Worm (Caenorhabditis elegans): ENCODE results near the gene aagr-2.

aagr-2 gene

DNA sequence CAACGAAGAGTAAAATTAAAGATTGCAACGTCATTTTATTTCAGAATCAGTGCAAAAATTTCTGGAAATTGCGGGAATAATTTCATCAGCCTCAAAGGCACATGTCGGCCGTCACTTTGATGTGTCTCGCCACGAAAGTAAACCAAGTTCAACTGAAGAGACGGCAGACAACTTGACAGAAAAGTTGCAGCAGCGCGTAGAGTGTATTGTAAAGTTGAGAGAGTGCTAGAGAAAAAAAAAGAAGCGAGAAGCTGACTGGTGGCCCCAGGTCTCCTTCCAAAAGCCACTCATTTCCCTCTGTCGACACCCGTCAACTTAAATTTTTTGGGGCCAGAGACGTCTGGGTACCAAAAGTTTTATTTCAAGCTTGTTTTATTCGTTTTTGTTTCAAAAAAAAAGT, 20.8 kb downstream of the aagr-2 start:
- TF ChIP-seq lsy-27 (tag; optimal IDR thresholded peaks at IDR 0.05; ENCODE audit: borderline replicate concordance, insufficient read depth), result peak; percentile 60
- peak; percentile 37 for TF ChIP-seq pha-4 (tag; optimal IDR thresholded peaks at IDR 0.05)
- TF ChIP-seq ztf-18 (tag; optimal IDR thresholded peaks at IDR 0.05), result peak; percentile 17
- TF ChIP-seq F33H1.4 (GFP tag; IDR thresholded peaks at IDR 0.05), result peak; percentile 84
- TF ChIP-seq snpc-3.4 (tag; optimal IDR thresholded peaks at IDR 0.05), result peak; percentile 60
- TF ChIP-seq dpl-1 (GFP tag; optimal IDR thresholded peaks at IDR 0.05), result peak; percentile 31
- TF ChIP-seq ztf-25 (GFP tag; IDR thresholded peaks at IDR 0.05), result no peak
- TF ChIP-seq ztf-3 (GFP tag; optimal IDR thresholded peaks at IDR 0.05), result no peak
- no peak for TF ChIP-seq B0035.1 (tag; optimal IDR thresholded peaks at IDR 0.05)
- TF ChIP-seq F52B5.7 (tag; optimal IDR thresholded peaks at IDR 0.05), result no peak
- no peak for TF ChIP-seq C17E4.6 (GFP tag; IDR thresholded peaks at IDR 0.05)
- no peak for TF ChIP-seq mes-4 (tag; optimal IDR thresholded peaks at IDR 0.05)
- TF ChIP-seq madf-3 (GFP tag; IDR thresholded peaks at IDR 0.05), result peak; percentile 29; the same call in 1 of the 2 replicates
- TF ChIP-seq lin-40 (tag; optimal IDR thresholded peaks at IDR 0.05), result peak; percentile 24
- no peak for TF ChIP-seq F22D6.2 (tag; optimal IDR thresholded peaks at IDR 0.05)
- TF ChIP-seq sptf-2 (GFP tag; optimal IDR thresholded peaks at IDR 0.05), result no peak
- TF ChIP-seq Y67H2A.10 (GFP tag; conservative IDR thresholded peaks at IDR 0.05), result 0 out of 2 replicates have a peak, but pooled peaks have one; percentile 49
- TF ChIP-seq lin-35 (GFP tag; optimal IDR thresholded peaks at IDR 0.05), result peak in 1 of 3 experiments; percentile 68
- peak; percentile 61 for TF ChIP-seq rcor-1 (GFP tag; IDR thresholded peaks at IDR 0.05)
- TF ChIP-seq ZK185.1 (tag; optimal IDR thresholded peaks at IDR 0.05; ENCODE audit: poor library complexity, severe bottlenecking), result peak; percentile 58
- peak; percentile 47 for TF ChIP-seq snpc-4 (GFP tag; optimal IDR thresholded peaks at IDR 0.05)
- peak; percentile 59 to 84 (median 65) for TF ChIP-seq snpc-4 (tag; optimal IDR thresholded peaks at IDR 0.05)
- TF ChIP-seq rpc-1 (optimal IDR thresholded peaks at IDR 0.05), result peak; percentile 36
- no peak for TF ChIP-seq rpc-1 (tag; optimal IDR thresholded peaks at IDR 0.05)
- 0 out of 2 replicates have a peak, but pooled peaks have one; percentile 10 for TF ChIP-seq lir-1 (GFP tag; conservative IDR thresholded peaks at IDR 0.05)
- peak; percentile 9 for TF ChIP-seq chd-7 (tag; optimal IDR thresholded peaks at IDR 0.05)
- peak; percentile 96 for TF ChIP-seq hsf-1 (GFP tag; IDR thresholded peaks at IDR 0.05)
- TF ChIP-seq F23B12.7 (tag; optimal IDR thresholded peaks at IDR 0.05; ENCODE audit: insufficient read depth), result peak; percentile 80
- TF ChIP-seq unc-130 (GFP tag; optimal IDR thresholded peaks at IDR 0.05), result no peak
- no peak for TF ChIP-seq him-1 (tag; optimal IDR thresholded peaks at IDR 0.05)
- TF ChIP-seq K12H6.12 (tag; optimal IDR thresholded peaks at IDR 0.05), result peak; percentile 7
- peak; percentile 29 for TF ChIP-seq unc-62 (GFP tag; optimal IDR thresholded peaks at IDR 0.05)
- TF ChIP-seq let-526 (GFP tag; IDR thresholded peaks at IDR 0.05), result peak; percentile 32; the same call in 1 of the 2 replicates
- peak; percentile 26 for TF ChIP-seq xnd-1 (tag; optimal IDR thresholded peaks at IDR 0.05)
- peak; percentile 39; the same call in 1 of the 2 replicates for TF ChIP-seq ceh-91 (GFP tag; IDR thresholded peaks at IDR 0.05)
- peak; percentile 94 for TF ChIP-seq hmg-1.2 (GFP tag; IDR thresholded peaks at IDR 0.05)
- peak; percentile 58 for TF ChIP-seq snpc-1.3 (tag; optimal IDR thresholded peaks at IDR 0.05; ENCODE audit: insufficient read depth)
- TF ChIP-seq tlf-1 (GFP tag; optimal IDR thresholded peaks at IDR 0.05), result peak; percentile 46
- TF ChIP-seq ekl-4 (GFP tag; IDR thresholded peaks at IDR 0.05), result peak; percentile 64
- TF ChIP-seq lsl-1 (GFP tag; optimal IDR thresholded peaks at IDR 0.05), result peak; percentile 77
- peak; percentile 47; the same call in 1 of the 2 replicates for TF ChIP-seq madf-8 (GFP tag; conservative IDR thresholded peaks at IDR 0.05)
- TF ChIP-seq nhr-80 (tag; optimal IDR thresholded peaks at IDR 0.05), result peak; percentile 15
- TF ChIP-seq ztf-28 (GFP tag; IDR thresholded peaks at IDR 0.05), result no peak
- TF ChIP-seq cebp-1 (GFP tag; IDR thresholded peaks at IDR 0.05), result peak; percentile 66
- peak; percentile 80 for TF ChIP-seq cebp-1 (tag; optimal IDR thresholded peaks at IDR 0.05)
- TF ChIP-seq lin-54 (GFP tag; optimal IDR thresholded peaks at IDR 0.05), result peak; percentile 68
- TF ChIP-seq B0019.2 (GFP tag; conservative IDR thresholded peaks at IDR 0.05), result no peak
- TF ChIP-seq D2030.7 (GFP tag; IDR thresholded peaks at IDR 0.05), result peak; percentile 69

Data from whole organism, young adult.